Worm (Caenorhabditis elegans) whole organism, L3 larva: ENCODE measurements around the gene M18.6.

Experiments
- ceh-16 ChIP-seq: sonication (generic microtip); optimal IDR thresholded peaks from 2 replicates; lab custom pipeline; 2017; ENCODE audit warnings: missing biosample characterization, missing genetic modification characterization
- ceh-82 ChIP-seq: fragments of 150-350 bp; optimal IDR thresholded peaks from 2 replicates; lab custom pipeline; 2014; ENCODE audit warnings: missing biosample characterization, missing genetic modification characterization
- nhr-11 ChIP-seq: fragments of 150-350 bp; optimal IDR thresholded peaks from 2 replicates; lab custom pipeline; 2014; ENCODE audit warnings: missing biosample characterization, missing genetic modification characterization
- nhr-23 ChIP-seq: fragments of 150-350 bp; optimal IDR thresholded peaks from 2 replicates; lab custom pipeline; 2014; ENCODE audit warnings: missing biosample characterization, missing genetic modification reagents, missing genetic modification characterization
- nhr-28 ChIP-seq: fragments of 150-350 bp; optimal IDR thresholded peaks from 2 replicates; lab custom pipeline; 2014; ENCODE audit warnings: missing biosample characterization, missing genetic modification characterization

DNA sequence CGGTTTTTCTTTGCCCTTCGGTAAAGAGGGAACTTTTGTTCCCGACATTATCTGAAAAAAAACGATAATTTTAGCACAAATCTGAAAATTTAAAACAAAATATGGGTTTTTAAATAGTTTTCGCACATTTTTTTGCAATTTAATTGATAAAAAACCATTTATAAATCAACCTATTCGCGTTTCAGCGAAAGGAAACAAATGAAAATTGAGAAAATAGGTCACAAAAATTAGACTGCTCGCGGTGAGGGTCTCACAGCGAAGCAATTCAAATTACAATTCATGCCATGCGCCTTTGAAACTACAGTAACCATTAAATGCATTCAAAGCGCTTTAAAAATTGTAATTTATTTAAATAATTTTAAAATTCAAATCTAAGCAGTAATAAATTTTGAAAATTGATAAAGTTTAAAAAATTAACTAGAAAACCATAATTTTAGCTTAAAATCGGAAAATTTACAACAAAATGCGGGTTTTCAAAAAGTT lies 33.1 kb downstream of the M18.6 start, which contains the start of gene B0001.7:
- TF ChIP-seq nhr-23 (no peak), ceh-16 (tag; lab: Kevin White, UChicago) (no peak), nhr-11 (tag; lab: Kevin White, UChicago) (no peak), nhr-28 (no peak), ceh-82 (tag; lab: Kevin White, UChicago) (no peak)
